Fruit fly (Drosophila melanogaster) whole organism, adult: ENCODE measurements around the gene CG7332.

ENCODE experiments used
- CG11617 ChIP-seq: fragments of 200-800 bp; sonication (Bioruptor generic); optimal IDR thresholded peaks from 2 replicates; lab custom pipeline; 2017; ENCODE audit warnings: mild to moderate bottlenecking, missing biosample characterization, missing genetic modification reagents, missing genetic modification characterization
- CG14711 ChIP-seq: fragments of 200-800 bp; sonication (Bioruptor generic); optimal IDR thresholded peaks from 2 replicates; lab custom pipeline; 2018; ENCODE audit warnings: missing biosample characterization, mild to moderate bottlenecking, missing genetic modification characterization, moderate library complexity
- CG7045 ChIP-seq: fragments of 200-800 bp; sonication (Bioruptor generic); optimal IDR thresholded peaks from 2 replicates; lab custom pipeline; 2017; ENCODE audit warnings: missing biosample characterization, mild to moderate bottlenecking, missing genetic modification characterization
- Clk ChIP-seq: fragments of 200-800 bp; sonication (Bioruptor generic); optimal IDR thresholded peaks from 2 replicates; lab custom pipeline; 2017; ENCODE audit warnings: missing biosample characterization, missing genetic modification characterization
- Hr96 ChIP-seq: fragments of 200-800 bp; sonication (Bioruptor generic); optimal IDR thresholded peaks from 2 replicates; lab custom pipeline; 2016; ENCODE audit warnings: missing biosample characterization, missing genetic modification characterization

- no peak for TF ChIP-seq Clk (GFP tag; lab: Kevin White, UChicago)
- no peak for TF ChIP-seq CG14711 (tag; lab: Kevin White, UChicago)
- TF ChIP-seq CG7045, result no peak
- TF ChIP-seq CG11617 (GFP tag; lab: Kevin White, UChicago), result no peak
- no peak for TF ChIP-seq Hr96 (GFP tag; lab: Kevin White, UChicago)
Observed at dm6 chrX:18849022-18849368, 35.3 kb upstream of the CG7332 start.
